Worm (Caenorhabditis elegans) whole organism, L2 larva: ENCODE results near the gene str-101.

Experiments
- alr-1 ChIP-seq: fragments of 150-350 bp; optimal IDR thresholded peaks from 2 replicates; lab custom pipeline; 2014; ENCODE audit warnings: missing biosample characterization, missing genetic modification characterization
- ama-1 ChIP-seq: fragments of 150-350 bp; optimal IDR thresholded peaks from 2 replicates; lab custom pipeline; 2018; ENCODE audit warnings: inconsistent platforms
- ceh-82 ChIP-seq: fragments of 150-350 bp; optimal IDR thresholded peaks from 2 replicates; lab custom pipeline; 2014; ENCODE audit warnings: missing biosample characterization, missing genetic modification characterization
- nhr-23 ChIP-seq: fragments of 150-350 bp; optimal IDR thresholded peaks from 2 replicates; lab custom pipeline; 2014; ENCODE audit warnings: missing biosample characterization, missing genetic modification reagents, missing genetic modification characterization
- nhr-237 ChIP-seq: fragments of 150-350 bp; optimal IDR thresholded peaks from 2 replicates; lab custom pipeline; 2014; ENCODE audit warnings: missing biosample characterization, missing genetic modification characterization
- nhr-77 ChIP-seq: fragments of 150-350 bp; optimal IDR thresholded peaks from 2 replicates; lab custom pipeline; 2014; ENCODE audit warnings: missing biosample characterization, missing genetic modification characterization
- sem-4 ChIP-seq: fragments of 150-350 bp; optimal IDR thresholded peaks from 2 replicates; lab custom pipeline; 2014; ENCODE audit warnings: missing biosample characterization, missing genetic modification reagents, missing genetic modification characterization
- sma-9 ChIP-seq, 2 experiments: fragments of 150-350 bp in 1 of 2; sonication (generic microtip) in 1 of 2; optimal IDR thresholded peaks; 2 replicates each; lab custom pipeline; 2014 to 2016; ENCODE audit warnings: missing genetic modification characterization in 2 of 2, mild to moderate bottlenecking in 1 of 2, missing biosample characterization in 1 of 2, missing compliant biosample characterization in 1 of 2, missing genetic modification reagents in 1 of 2, moderate library complexity in 1 of 2

ce11 chrV:15719570-15719969 lies 7.8 kb upstream of the str-101 start, which contains the start of gene Y6E2A.7:
- no peak for TF ChIP-seq alr-1
- TF ChIP-seq ceh-82 (tag; lab: Kevin White, UChicago) = no peak
- no peak for TF ChIP-seq nhr-23 (tag; lab: Kevin White, UChicago)
- no peak for TF ChIP-seq nhr-77 (tag; lab: Kevin White, UChicago)
- no peak for TF ChIP-seq ama-1
- no peak for TF ChIP-seq sma-9 (GFP tag; optimal IDR thresholded peaks at IDR 0.05; lab: Kevin White, UChicago)
- TF ChIP-seq sma-9 (tag; optimal IDR thresholded peaks at IDR 0.05; lab: Kevin White, UChicago) = no peak
- TF ChIP-seq sem-4 = no peak
- no peak for TF ChIP-seq nhr-237
